Worm (Caenorhabditis elegans) whole organism, L3 larva: ENCODE measurements around the gene R09E10.13.

Experiments used
- ZK546.5 ChIP-seq: sonication (generic microtip); optimal IDR thresholded peaks from 2 replicates; lab custom pipeline; 2017; ENCODE audit warnings: missing biosample characterization, missing genetic modification characterization
- ama-1 ChIP-seq: fragments of 150-350 bp; optimal IDR thresholded peaks from 2 replicates; lab custom pipeline; 2018
- ceh-28 ChIP-seq: fragments of 150-350 bp; optimal IDR thresholded peaks from 2 replicates; lab custom pipeline; 2014; ENCODE audit warnings: missing biosample characterization, missing genetic modification reagents, missing genetic modification characterization
- ceh-82 ChIP-seq: fragments of 150-350 bp; optimal IDR thresholded peaks from 2 replicates; lab custom pipeline; 2014; ENCODE audit warnings: missing biosample characterization, missing genetic modification characterization
- ceh-9 ChIP-seq: sonication (generic microtip); optimal IDR thresholded peaks from 2 replicates; lab custom pipeline; 2018; ENCODE audit warnings: missing biosample characterization, missing genetic modification characterization
- egl-27 ChIP-seq: sonication (generic microtip); optimal IDR thresholded peaks from 4 replicates; lab custom pipeline; 2017; ENCODE audit warnings: missing biosample characterization, missing genetic modification reagents, missing genetic modification characterization
- elt-1 ChIP-seq: fragments of 150-350 bp; optimal IDR thresholded peaks from 2 replicates; lab custom pipeline; 2014; ENCODE audit warnings: missing biosample characterization, missing genetic modification characterization
- elt-2 ChIP-seq: sonication (generic microtip); optimal IDR thresholded peaks from 2 replicates; lab custom pipeline; 2016; ENCODE audit warnings: missing genetic modification reagents, mild to moderate bottlenecking, missing genetic modification characterization, missing compliant biosample characterization
- elt-3 ChIP-seq, 3 experiments: fragments of 150-350 bp in 1 of 3; sonication (generic microtip) in 2 of 3; optimal IDR thresholded peaks; 2 replicates in 2 of 3; 4 replicates in 1 of 3; lab custom pipeline; 2014 to 2017; ENCODE audit warnings: missing biosample characterization in 3 of 3, missing genetic modification characterization in 3 of 3
- hmg-11 ChIP-seq: sonication (generic microtip); optimal IDR thresholded peaks from 2 replicates; lab custom pipeline; 2016; ENCODE audit warnings: missing genetic modification characterization, missing compliant biosample characterization
- lin-15B ChIP-seq: fragments of 150-350 bp; optimal IDR thresholded peaks from 2 replicates; lab custom pipeline; 2014; ENCODE audit warnings: missing biosample characterization, missing genetic modification characterization
- lin-39 ChIP-seq: fragments of 150-350 bp; optimal IDR thresholded peaks from 2 replicates; lab custom pipeline; 2018; ENCODE audit warnings: missing biosample characterization, missing genetic modification reagents, missing genetic modification characterization
- lsy-12 ChIP-seq: sonication (generic microtip); optimal IDR thresholded peaks from 2 replicates; lab custom pipeline; 2016; ENCODE audit warnings: mild to moderate bottlenecking, missing genetic modification characterization, missing compliant biosample characterization
- mdl-1 ChIP-seq: fragments of 150-350 bp; optimal IDR thresholded peaks from 2 replicates; lab custom pipeline; 2014; ENCODE audit warnings: missing biosample characterization, missing genetic modification characterization
- mml-1 ChIP-seq: fragments of 150-350 bp; sonication (generic microtip); optimal IDR thresholded peaks from 3 replicates; lab custom pipeline; 2014; ENCODE audit warnings: missing biosample characterization, missing genetic modification characterization
- nfya-1 ChIP-seq: sonication (generic microtip); optimal IDR thresholded peaks from 2 replicates; lab custom pipeline; 2017; ENCODE audit warnings: missing genetic modification characterization, mild to moderate bottlenecking, missing compliant biosample characterization, antibody characterized with exemption, moderate library complexity; ENCODE audit not compliant: insufficient read depth
- nhr-11 ChIP-seq: fragments of 150-350 bp; optimal IDR thresholded peaks from 2 replicates; lab custom pipeline; 2014; ENCODE audit warnings: missing biosample characterization, missing genetic modification characterization
- nhr-23 ChIP-seq: fragments of 150-350 bp; optimal IDR thresholded peaks from 2 replicates; lab custom pipeline; 2014; ENCODE audit warnings: missing biosample characterization, missing genetic modification reagents, missing genetic modification characterization
- nhr-25 ChIP-seq: sonication (generic microtip); optimal IDR thresholded peaks from 2 replicates; lab custom pipeline; 2017; ENCODE audit warnings: missing biosample characterization, missing genetic modification characterization
- nhr-28 ChIP-seq: fragments of 150-350 bp; optimal IDR thresholded peaks from 2 replicates; lab custom pipeline; 2014; ENCODE audit warnings: missing biosample characterization, missing genetic modification characterization
- nhr-43 ChIP-seq: sonication (generic microtip); optimal IDR thresholded peaks from 2 replicates; lab custom pipeline; 2016; ENCODE audit warnings: mild to moderate bottlenecking, missing genetic modification characterization, missing compliant biosample characterization; ENCODE audit not compliant: poor library complexity, severe bottlenecking
- nhr-67 ChIP-seq: fragments of 150-350 bp; optimal IDR thresholded peaks from 2 replicates; lab custom pipeline; 2014; ENCODE audit warnings: missing biosample characterization, missing genetic modification characterization
- nhr-76 ChIP-seq: fragments of 150-350 bp; sonication (generic microtip); optimal IDR thresholded peaks from 5 replicates; lab custom pipeline; 2014; ENCODE audit warnings: missing biosample characterization, missing genetic modification characterization
- nhr-77 ChIP-seq: fragments of 150-350 bp; optimal IDR thresholded peaks from 2 replicates; lab custom pipeline; 2014; ENCODE audit warnings: missing biosample characterization, missing genetic modification characterization
- pha-4 ChIP-seq: fragments of 150-350 bp; optimal IDR thresholded peaks from 2 replicates; lab custom pipeline; 2014; ENCODE audit warnings: missing biosample characterization, missing genetic modification reagents, missing genetic modification characterization
- pqm-1 ChIP-seq: fragments of 150-350 bp; optimal IDR thresholded peaks from 2 replicates; lab custom pipeline; 2017; ENCODE audit warnings: missing biosample characterization, missing genetic modification characterization, inconsistent platforms
- sea-2 ChIP-seq: fragments of 150-350 bp; sonication (generic microtip); optimal IDR thresholded peaks from 4 replicates; lab custom pipeline; 2014; ENCODE audit warnings: missing biosample characterization, missing genetic modification reagents, missing genetic modification characterization
- skn-1 ChIP-seq: fragments of 150-350 bp; optimal IDR thresholded peaks from 2 replicates; lab custom pipeline; 2014; ENCODE audit warnings: missing biosample characterization, missing genetic modification characterization
- snpc-4 ChIP-seq: fragments of 150-350 bp; optimal IDR thresholded peaks from 2 replicates; lab custom pipeline; 2014; ENCODE audit warnings: missing biosample characterization, missing genetic modification characterization
- tbx-2 ChIP-seq: sonication (generic microtip); optimal IDR thresholded peaks from 2 replicates; lab custom pipeline; 2016; ENCODE audit warnings: mild to moderate bottlenecking, missing genetic modification characterization, missing compliant biosample characterization
- unc-62 ChIP-seq: fragments of 150-350 bp; sonication (generic microtip); optimal IDR thresholded peaks from 4 replicates; lab custom pipeline; 2014; ENCODE audit warnings: missing biosample characterization, missing genetic modification reagents, missing genetic modification characterization
- zag-1 ChIP-seq: fragments of 150-350 bp; optimal IDR thresholded peaks from 2 replicates; lab custom pipeline; 2014; ENCODE audit warnings: missing biosample characterization, missing genetic modification characterization
- ztf-4 ChIP-seq: fragments of 150-350 bp; optimal IDR thresholded peaks from 2 replicates; lab custom pipeline; 2014; ENCODE audit warnings: missing biosample characterization, missing genetic modification characterization

Gene R09E10.13

ce11 chrIV:10251764-10252163, 43.2 kb downstream of the R09E10.13 start:
- no peak for TF ChIP-seq sea-2 (GFP tag; lab: Kevin White, UChicago)
- no peak for TF ChIP-seq nhr-11 (tag; lab: Kevin White, UChicago)
- TF ChIP-seq hmg-11 (tag; lab: Kevin White, UChicago), result no peak
- TF ChIP-seq elt-1, result no peak

ce11 chrIV:10251261-10251660, 43.7 kb downstream of the R09E10.13 start:
- TF ChIP-seq ZK546.5, result no peak
- TF ChIP-seq skn-1 (tag; lab: Kevin White, UChicago), result no peak
- TF ChIP-seq nhr-28 (tag; lab: Kevin White, UChicago), result no peak
- no peak for TF ChIP-seq egl-27
- no peak for TF ChIP-seq nhr-25 (tag; lab: Kevin White, UChicago)
- TF ChIP-seq ztf-4 (tag; lab: Kevin White, UChicago), result no peak
- no peak for TF ChIP-seq nhr-77
- no peak for TF ChIP-seq nhr-76

- TF ChIP-seq elt-2 (tag; lab: Kevin White, UChicago), result peak; percentile 46
- TF ChIP-seq nfya-1 (tag; lab: Kevin White, UChicago), result peak; percentile 11
- peak; percentile 22 for TF ChIP-seq pqm-1
- peak; percentile 4 for TF ChIP-seq nhr-23 (tag; lab: Kevin White, UChicago)
- no peak for TF ChIP-seq ama-1 (lab: Kevin White, UChicago)
- peak; percentile 25 for TF ChIP-seq pha-4
- no peak for TF ChIP-seq unc-62 (GFP tag; lab: Kevin White, UChicago)
Measured at ce11 chrIV:10250577-10251075, 44.3 kb downstream of the R09E10.13 start, which contains the start of gene daf-14. Gene daf-14, plus strand, starts transcription at chrIV:10250627.

- no peak for TF ChIP-seq ceh-9 (tag; lab: Kevin White, UChicago)
- no peak for TF ChIP-seq ceh-82 (tag; lab: Kevin White, UChicago)
- no peak for TF ChIP-seq lin-39 (tag; lab: Kevin White, UChicago)
- no peak for TF ChIP-seq tbx-2 (tag; lab: Kevin White, UChicago)
- no peak for TF ChIP-seq mdl-1
- no peak for TF ChIP-seq nhr-67 (tag; lab: Kevin White, UChicago)
- TF ChIP-seq nhr-11 (tag; lab: Kevin White, UChicago), result no peak
- peak; percentile 34 for TF ChIP-seq nhr-43 (tag; lab: Kevin White, UChicago)
- no peak for TF ChIP-seq snpc-4 (tag; lab: Kevin White, UChicago)
- TF ChIP-seq lsy-12 (tag; lab: Kevin White, UChicago), result no peak
- no peak for TF ChIP-seq nfya-1 (tag; lab: Kevin White, UChicago)
- no peak for TF ChIP-seq nhr-76
- peak; percentile 41 for TF ChIP-seq elt-2 (tag; lab: Kevin White, UChicago)
- TF ChIP-seq nhr-23 (tag; lab: Kevin White, UChicago), result peak; percentile 30
- TF ChIP-seq elt-3 (tag; optimal IDR thresholded peaks at IDR 0.05; lab: Kevin White, UChicago), result no peak
- TF ChIP-seq mml-1 (tag; lab: Kevin White, UChicago), result no peak
- no peak for TF ChIP-seq skn-1 (tag; lab: Kevin White, UChicago)
- no peak for TF ChIP-seq pqm-1
- no peak for TF ChIP-seq lin-15B (tag; lab: Kevin White, UChicago)
- TF ChIP-seq elt-1, result no peak
- no peak for TF ChIP-seq zag-1 (tag; lab: Kevin White, UChicago)
- TF ChIP-seq ZK546.5, result no peak
- peak; percentile 62 for TF ChIP-seq nhr-25 (tag; lab: Kevin White, UChicago)
- TF ChIP-seq ama-1 (lab: Kevin White, UChicago), result peak; percentile 87
- no peak for TF ChIP-seq pha-4
- no peak for TF ChIP-seq ceh-28
Measured at ce11 chrIV:10245666-10246210, 49.2 kb downstream of the R09E10.13 start, which contains the start of gene F01G10.10. Gene F01G10.10, plus strand, starts transcription at chrIV:10246160.
